Fruit fly (Drosophila melanogaster): ENCODE measurements around the gene stx.

stx gene

DNA sequence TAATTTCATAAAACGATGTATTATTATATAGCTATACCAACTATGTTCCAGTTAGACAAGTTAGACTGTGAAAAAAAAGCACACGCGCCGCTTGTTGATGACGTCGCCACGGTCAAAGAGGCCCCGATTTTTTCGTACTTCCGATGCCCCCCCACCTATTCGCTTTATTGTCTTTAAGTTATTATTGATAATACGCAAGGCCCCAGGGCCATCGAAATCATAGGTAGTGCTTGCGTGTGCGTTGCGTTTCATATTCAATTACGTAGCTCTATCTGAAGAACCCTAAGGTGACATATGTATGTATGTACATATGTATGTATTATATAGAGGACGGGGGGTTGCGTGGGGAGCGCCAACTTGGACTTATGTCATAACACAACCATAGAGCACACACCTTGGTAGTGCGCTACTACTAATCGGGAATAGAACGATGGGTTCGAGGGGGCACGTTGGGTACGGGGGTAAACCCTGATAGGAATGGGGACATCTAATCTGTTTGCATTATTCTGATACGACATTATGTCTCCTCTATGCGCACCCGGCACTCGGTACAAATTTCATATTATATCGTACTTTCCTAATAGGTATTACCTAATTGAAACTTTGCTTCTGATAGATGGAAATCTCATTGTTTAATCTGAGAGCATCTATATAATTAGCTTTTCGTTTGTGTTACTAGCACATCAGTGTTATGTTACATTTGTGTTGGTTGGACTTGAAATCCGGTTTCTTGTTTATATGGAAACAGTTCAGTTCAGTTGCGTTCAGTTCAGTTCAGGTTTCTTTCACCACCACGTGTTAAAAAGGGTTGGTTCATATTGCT lies 4.9 kb downstream of the stx start:
- no peak for TF ChIP-seq cnc (optimal IDR thresholded peaks at IDR 0.05)
- TF ChIP-seq ovo (GFP tag; optimal IDR thresholded peaks at IDR 0.05): peak; percentile 11
- no peak for TF ChIP-seq CG33017 (tag; optimal IDR thresholded peaks at IDR 0.05)
- TF ChIP-seq cic (GFP tag; optimal IDR thresholded peaks at IDR 0.05): peak; percentile 63
- no peak for TF ChIP-seq CG1620 (GFP tag; optimal IDR thresholded peaks at IDR 0.05)
- no peak for TF ChIP-seq CG11617 (GFP tag; optimal IDR thresholded peaks at IDR 0.05)
- no peak for TF ChIP-seq Crg-1 (GFP tag; optimal IDR thresholded peaks at IDR 0.05)
- no peak for TF ChIP-seq CG5204 (GFP tag; optimal IDR thresholded peaks at IDR 0.05)
- TF ChIP-seq CG12768 (GFP tag; optimal IDR thresholded peaks at IDR 0.05): no peak

DNA sequence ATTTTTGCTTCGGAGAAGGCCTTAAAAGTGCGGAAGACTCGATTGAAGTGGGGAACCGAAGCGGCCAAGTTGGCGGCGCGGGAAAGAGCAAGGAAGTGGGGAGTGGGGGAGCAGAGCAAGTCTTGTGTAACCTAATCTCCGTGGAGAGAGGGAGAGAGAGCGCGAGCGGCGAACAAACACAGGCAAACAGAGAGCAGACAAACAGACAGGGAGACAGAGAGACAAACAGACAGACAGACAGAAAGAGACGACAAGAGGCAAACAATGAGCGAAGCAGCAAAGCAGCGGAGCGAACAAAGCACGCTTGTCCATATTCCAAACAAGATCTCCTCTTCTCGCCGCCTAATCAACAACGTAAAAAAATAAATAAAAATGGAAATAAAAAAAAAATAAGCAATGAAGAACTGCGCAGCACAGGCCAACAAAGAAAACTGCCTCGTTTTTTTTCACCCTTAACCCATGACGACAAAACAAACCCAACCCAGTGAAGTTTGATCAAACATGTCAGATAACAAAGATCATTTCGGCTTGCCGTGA lies 5.8 kb downstream of the stx start:
- TF ChIP-seq CG14711 (tag; optimal IDR thresholded peaks at IDR 0.05) (no peak), CG12768 (GFP tag; optimal IDR thresholded peaks at IDR 0.05) (peak; percentile 2)

DNA sequence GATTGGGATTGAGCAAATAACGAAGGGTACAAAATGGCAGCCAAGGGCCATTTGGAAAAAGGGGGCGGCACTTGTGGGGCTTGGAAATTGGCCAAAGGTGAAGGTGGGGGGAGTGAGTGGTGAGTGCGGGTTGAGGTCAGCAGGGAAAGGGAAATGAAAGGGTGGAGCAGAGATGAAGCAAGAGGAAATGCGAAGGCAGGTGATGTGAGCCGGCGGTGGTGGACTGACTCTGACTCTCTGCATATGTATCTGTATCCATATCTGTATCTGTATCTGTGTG lies 6.7 kb downstream of the stx start:
- TF ChIP-seq Clk (GFP tag; optimal IDR thresholded peaks at IDR 0.05): no peak
- no peak for TF ChIP-seq kay (GFP tag; ENCODE audit: borderline replicate concordance)
- TF ChIP-seq bab1 (GFP tag; optimal IDR thresholded peaks at IDR 0.05): no peak
- no peak for TF ChIP-seq toe (GFP tag; optimal IDR thresholded peaks at IDR 0.05)
- no peak for TF ChIP-seq Mnt (GFP tag; optimal IDR thresholded peaks at IDR 0.05)
- no peak for TF ChIP-seq CG11617 (GFP tag; optimal IDR thresholded peaks at IDR 0.05)
- no peak for TF ChIP-seq CG14711 (tag; optimal IDR thresholded peaks at IDR 0.05)
- no peak for TF ChIP-seq CG5204 (GFP tag; optimal IDR thresholded peaks at IDR 0.05)
- no peak for TF ChIP-seq tj (GFP tag; optimal IDR thresholded peaks at IDR 0.05)
- TF ChIP-seq Crg-1 (GFP tag; optimal IDR thresholded peaks at IDR 0.05): no peak
- TF ChIP-seq CG7045 (GFP tag; optimal IDR thresholded peaks at IDR 0.05): no peak
- no peak for TF ChIP-seq ovo (GFP tag; optimal IDR thresholded peaks at IDR 0.05)
- TF ChIP-seq pad (GFP tag; optimal IDR thresholded peaks at IDR 0.05): no peak
- no peak for TF ChIP-seq CG12768 (GFP tag; optimal IDR thresholded peaks at IDR 0.05)
- no peak for TF ChIP-seq CG7101 (tag; optimal IDR thresholded peaks at IDR 0.05)
- TF ChIP-seq cnc (optimal IDR thresholded peaks at IDR 0.05): no peak

DNA sequence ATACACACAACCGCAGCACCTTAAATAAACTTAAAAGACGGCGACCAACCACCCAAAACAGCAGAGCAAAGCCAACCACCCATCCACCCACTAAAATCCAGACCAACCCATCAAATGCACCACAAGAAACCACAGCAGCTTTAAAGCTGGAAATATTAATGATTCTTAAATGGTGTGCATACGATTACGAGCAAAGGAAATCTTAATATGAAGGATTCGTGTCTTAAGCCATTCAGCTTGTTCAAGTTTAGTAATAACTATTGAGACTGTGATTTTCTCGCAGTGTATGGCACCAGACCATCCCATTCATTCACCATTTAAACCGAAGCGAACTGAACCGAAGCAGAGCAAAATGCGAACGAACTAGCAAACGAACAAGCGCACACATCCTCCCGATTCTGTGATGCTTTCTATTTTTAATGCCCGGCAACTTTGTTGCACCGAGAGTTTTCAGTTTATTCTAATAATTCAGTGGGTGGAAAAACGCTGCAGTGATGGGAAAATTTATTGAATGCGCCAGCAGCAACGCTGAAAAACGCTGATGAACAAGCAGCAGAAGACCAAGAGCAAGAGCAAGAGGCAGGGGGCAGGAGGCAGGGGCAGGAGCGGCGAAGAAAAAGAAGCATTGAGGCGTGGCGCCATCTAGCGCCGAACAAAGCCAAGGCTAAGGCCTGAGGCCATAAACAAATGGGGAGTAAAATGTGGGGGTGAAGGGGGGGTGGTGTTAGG lies 7.2 kb downstream of the stx start:
- peak; percentile 37 for TF ChIP-seq CG11617 (GFP tag; optimal IDR thresholded peaks at IDR 0.05)
- no peak for TF ChIP-seq kay (GFP tag; ENCODE audit: borderline replicate concordance)
- TF ChIP-seq CG12768 (GFP tag; optimal IDR thresholded peaks at IDR 0.05): peak; percentile 31
- TF ChIP-seq CG7101 (tag; optimal IDR thresholded peaks at IDR 0.05): peak; percentile 63
- no peak for TF ChIP-seq ovo (GFP tag; optimal IDR thresholded peaks at IDR 0.05)
- TF ChIP-seq pad (GFP tag; optimal IDR thresholded peaks at IDR 0.05): no peak
- no peak for TF ChIP-seq bab1 (GFP tag; optimal IDR thresholded peaks at IDR 0.05)
- TF ChIP-seq Hr96 (GFP tag; optimal IDR thresholded peaks at IDR 0.05): peak; percentile 47
- no peak for TF ChIP-seq Crg-1 (GFP tag; optimal IDR thresholded peaks at IDR 0.05)
- TF ChIP-seq CG5204 (GFP tag; optimal IDR thresholded peaks at IDR 0.05): peak; percentile 42
- TF ChIP-seq Clk (GFP tag; optimal IDR thresholded peaks at IDR 0.05): peak; percentile 72
- no peak for TF ChIP-seq toe (GFP tag; optimal IDR thresholded peaks at IDR 0.05)
- peak; percentile 61 for TF ChIP-seq CG14711 (tag; optimal IDR thresholded peaks at IDR 0.05)
- TF ChIP-seq CG7045 (GFP tag; optimal IDR thresholded peaks at IDR 0.05): peak; percentile 40
- TF ChIP-seq CG33017 (tag; optimal IDR thresholded peaks at IDR 0.05): peak; percentile 31
- no peak for TF ChIP-seq cic (GFP tag; optimal IDR thresholded peaks at IDR 0.05)
- no peak for TF ChIP-seq cnc (optimal IDR thresholded peaks at IDR 0.05)
- no peak for TF ChIP-seq CG1620 (GFP tag; optimal IDR thresholded peaks at IDR 0.05)
- TF ChIP-seq Mnt (GFP tag; optimal IDR thresholded peaks at IDR 0.05): peak; percentile 26
- peak; percentile 15 for TF ChIP-seq tj (GFP tag; optimal IDR thresholded peaks at IDR 0.05)

DNA sequence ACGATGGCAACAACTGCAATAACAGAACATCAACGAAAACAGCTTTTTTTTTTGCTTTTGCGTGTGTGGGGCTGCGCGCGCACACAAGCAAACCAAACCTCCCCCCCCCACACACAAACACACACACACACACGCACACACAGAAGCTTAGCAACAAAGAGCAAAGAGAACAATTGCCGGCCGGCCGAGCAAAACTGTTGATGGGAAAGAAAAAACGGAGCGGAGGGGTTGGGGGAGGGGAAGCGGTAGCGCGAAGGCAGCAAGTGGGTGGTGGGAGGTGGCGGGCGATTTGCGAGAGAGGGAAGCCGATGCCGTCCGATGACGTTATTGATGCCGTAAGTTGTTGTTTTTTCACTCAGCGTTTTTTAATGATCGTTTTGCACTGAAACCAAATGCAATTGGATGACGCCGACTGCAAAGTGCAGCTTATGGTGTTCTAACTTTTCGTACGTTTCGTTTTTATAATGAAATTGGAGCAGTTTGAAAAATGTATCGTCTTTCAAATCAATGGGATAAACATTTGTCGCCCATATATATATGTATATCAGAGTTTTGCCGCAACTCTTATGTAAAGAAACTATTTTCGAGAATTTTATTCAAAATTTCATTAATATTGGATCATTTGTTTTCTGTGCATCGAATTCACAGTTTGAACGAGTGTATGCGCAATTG lies 8.9 kb downstream of the stx start:
- TF ChIP-seq CG12768 (GFP tag; optimal IDR thresholded peaks at IDR 0.05): peak; percentile 53
- peak; percentile 64 for TF ChIP-seq CG5204 (GFP tag; optimal IDR thresholded peaks at IDR 0.05)
- TF ChIP-seq CG1620 (GFP tag; optimal IDR thresholded peaks at IDR 0.05): no peak
- TF ChIP-seq CG14711 (tag; optimal IDR thresholded peaks at IDR 0.05): peak; percentile 36
- peak; percentile 30 for TF ChIP-seq CG7045 (GFP tag; optimal IDR thresholded peaks at IDR 0.05)
- peak; percentile 84 for TF ChIP-seq kay (GFP tag; ENCODE audit: borderline replicate concordance)
- peak; percentile 39 for TF ChIP-seq Hr96 (GFP tag; optimal IDR thresholded peaks at IDR 0.05)
- peak; percentile 55 for TF ChIP-seq CG11617 (GFP tag; optimal IDR thresholded peaks at IDR 0.05)
- peak; percentile 83 for TF ChIP-seq tj (GFP tag; optimal IDR thresholded peaks at IDR 0.05)
- peak; percentile 44 for TF ChIP-seq Mnt (GFP tag; optimal IDR thresholded peaks at IDR 0.05)
- peak; percentile 82 for TF ChIP-seq cic (GFP tag; optimal IDR thresholded peaks at IDR 0.05)
- peak; percentile 46 for TF ChIP-seq ovo (GFP tag; optimal IDR thresholded peaks at IDR 0.05)
- TF ChIP-seq cnc (optimal IDR thresholded peaks at IDR 0.05): no peak
- TF ChIP-seq CG33017 (tag; optimal IDR thresholded peaks at IDR 0.05): peak; percentile 11
- TF ChIP-seq CG7101 (tag; optimal IDR thresholded peaks at IDR 0.05): peak; percentile 66
- no peak for TF ChIP-seq Crg-1 (GFP tag; optimal IDR thresholded peaks at IDR 0.05)
- TF ChIP-seq bab1 (GFP tag; optimal IDR thresholded peaks at IDR 0.05): no peak
- no peak for TF ChIP-seq Clk (GFP tag; optimal IDR thresholded peaks at IDR 0.05)
- peak; percentile 44 for TF ChIP-seq toe (GFP tag; optimal IDR thresholded peaks at IDR 0.05)
- TF ChIP-seq pad (GFP tag; optimal IDR thresholded peaks at IDR 0.05): peak; percentile 33

Measured in whole organism, adult.